Fruit fly (Drosophila melanogaster) whole organism, embryonic: ENCODE results near the gene dsf.

Experiments
- ATbp ChIP-seq: fragments of 200-800 bp; sonication (Bioruptor generic); optimal IDR thresholded peaks from 2 replicates; lab custom pipeline; 2017; ENCODE audit warnings: missing biosample characterization, mild to moderate bottlenecking, missing genetic modification characterization, missing genetic modification reagents
- Ada2b ChIP-seq: fragments of 200-800 bp; sonication (Bioruptor generic); IDR thresholded peaks from 2 replicates; pipeline ENCODE4 v1.3.6; 2022; ENCODE audit warnings: missing biosample characterization, missing genetic modification characterization
- CG10209 ChIP-seq: fragments of 200-800 bp; sonication (Bioruptor generic); optimal IDR thresholded peaks from 3 replicates; lab custom pipeline; 2017; ENCODE audit warnings: missing biosample characterization, mild to moderate bottlenecking, missing genetic modification characterization, missing genetic modification reagents
- CG11093 ChIP-seq: fragments of 200-800 bp; sonication (Bioruptor generic); IDR thresholded peaks from 3 replicates; pipeline ENCODE4 v1.3.6; 2022; ENCODE audit warnings: missing biosample characterization, missing genetic modification characterization
- CG12391 ChIP-seq: fragments of 200-800 bp; sonication (Bioruptor generic); optimal IDR thresholded peaks from 3 replicates; lab custom pipeline; 2018; ENCODE audit warnings: missing biosample characterization, mild to moderate bottlenecking, missing genetic modification characterization, moderate library complexity
- CG14710 ChIP-seq: fragments of 200-800 bp; sonication (Bioruptor generic); optimal IDR thresholded peaks from 3 replicates; lab custom pipeline; 2019; ENCODE audit warnings: missing biosample characterization, mild to moderate bottlenecking, missing genetic modification characterization, moderate library complexity
- CG14965 ChIP-seq: fragments of 200-800 bp; sonication (Bioruptor generic); optimal IDR thresholded peaks from 2 replicates; lab custom pipeline; 2016; ENCODE audit warnings: missing biosample characterization, missing genetic modification characterization, borderline replicate concordance
- CG1603 ChIP-seq: fragments of 200-800 bp; sonication (Bioruptor generic); optimal IDR thresholded peaks from 2 replicates; lab custom pipeline; 2019; ENCODE audit warnings: missing biosample characterization, mild to moderate bottlenecking, missing genetic modification characterization, moderate library complexity
- CG1647 ChIP-seq: fragments of 200-800 bp; sonication (Bioruptor generic); optimal IDR thresholded peaks from 3 replicates; lab custom pipeline; 2016; ENCODE audit warnings: missing biosample characterization, missing genetic modification characterization
- CG17385 ChIP-seq: fragments of 200-800 bp; sonication (Bioruptor generic); optimal IDR thresholded peaks from 3 replicates; lab custom pipeline; 2018; ENCODE audit warnings: missing biosample characterization, mild to moderate bottlenecking, missing genetic modification characterization
- CG17802 ChIP-seq: fragments of 200-800 bp; sonication (Bioruptor generic); optimal IDR thresholded peaks from 2 replicates; lab custom pipeline; 2018; ENCODE audit warnings: missing biosample characterization, mild to moderate bottlenecking, missing genetic modification characterization, moderate library complexity
- CG18619 ChIP-seq: fragments of 200-800 bp; sonication (Bioruptor generic); optimal IDR thresholded peaks from 3 replicates; lab custom pipeline; 2017; ENCODE audit warnings: missing biosample characterization, mild to moderate bottlenecking, missing genetic modification characterization
- CG2116 ChIP-seq: fragments of 200-800 bp; sonication (Bioruptor generic); optimal IDR thresholded peaks from 3 replicates; lab custom pipeline; 2018; ENCODE audit warnings: missing biosample characterization, mild to moderate bottlenecking, missing genetic modification characterization
- CG30020 ChIP-seq: fragments of 200-800 bp; optimal IDR thresholded peaks from 2 replicates; lab custom pipeline; 2019; ENCODE audit warnings: missing biosample characterization, mild to moderate bottlenecking, missing genetic modification characterization, moderate library complexity
- CG3163 ChIP-seq: fragments of 200-800 bp; sonication (Bioruptor generic); optimal IDR thresholded peaks from 3 replicates; lab custom pipeline; 2016; ENCODE audit warnings: missing biosample characterization, missing genetic modification characterization
- CG34422 ChIP-seq: fragments of 200-800 bp; sonication (Bioruptor generic); IDR thresholded peaks from 3 replicates; pipeline ENCODE4 v1.3.6; 2022; ENCODE audit warnings: missing biosample characterization, missing genetic modification characterization
- CG43689 ChIP-seq: fragments of 200-800 bp; sonication (Bioruptor generic); IDR thresholded peaks from 2 replicates; pipeline ENCODE4 v1.3.6; 2022; ENCODE audit warnings: missing biosample characterization, missing genetic modification characterization
- CG4404 ChIP-seq: fragments of 200-800 bp; sonication (Bioruptor generic); IDR thresholded peaks from 2 replicates; pipeline ENCODE4 v1.3.6; 2022; ENCODE audit warnings: missing biosample characterization, missing genetic modification characterization
- CG4424 ChIP-seq: fragments of 200-800 bp; sonication (Bioruptor generic); optimal IDR thresholded peaks from 3 replicates; lab custom pipeline; 2016; ENCODE audit warnings: missing biosample characterization, missing genetic modification characterization
- CG4854 ChIP-seq: fragments of 200-800 bp; sonication (Bioruptor generic); optimal IDR thresholded peaks from 2 replicates; lab custom pipeline; 2016; ENCODE audit warnings: missing biosample characterization, missing genetic modification characterization, inconsistent platforms
- CG6813 ChIP-seq: fragments of 200-800 bp; sonication (Bioruptor generic); optimal IDR thresholded peaks from 2 replicates; lab custom pipeline; 2017; ENCODE audit warnings: missing biosample characterization, missing genetic modification characterization, mild to moderate bottlenecking, moderate library complexity, missing genetic modification reagents
- CG6854 ChIP-seq: fragments of 200-800 bp; sonication (Bioruptor generic); optimal IDR thresholded peaks from 3 replicates; lab custom pipeline; 2017; ENCODE audit warnings: missing biosample characterization, mild to moderate bottlenecking, missing genetic modification characterization
- CG8478 ChIP-seq: fragments of >200 bp; optimal IDR thresholded peaks from 2 replicates; lab custom pipeline; 2018
- CG9932 ChIP-seq: fragments of 200-800 bp; sonication (Bioruptor generic); IDR thresholded peaks from 2 replicates; pipeline ENCODE4 v1.3.6; 2022; ENCODE audit warnings: missing biosample characterization, missing genetic modification characterization
- E2f1 ChIP-seq: fragments of 200-800 bp; sonication (Bioruptor generic); IDR thresholded peaks from 2 replicates; pipeline ENCODE4 v1.3.6; 2022; ENCODE audit warnings: missing biosample characterization, missing genetic modification characterization
- HLHmδ ChIP-seq: fragments of 200-800 bp; sonication (Bioruptor generic); optimal IDR thresholded peaks from 2 replicates; lab custom pipeline; 2018; ENCODE audit warnings: missing biosample characterization, mild to moderate bottlenecking, missing genetic modification characterization, moderate library complexity
- Lhr ChIP-seq: fragments of 200-800 bp; sonication (Bioruptor generic); optimal IDR thresholded peaks from 3 replicates; lab custom pipeline; 2017; ENCODE audit warnings: mild to moderate bottlenecking, missing biosample characterization, missing genetic modification reagents, missing genetic modification characterization
- Med ChIP-seq: fragments of 200-800 bp; sonication (Bioruptor generic); peaks from one replicate; lab custom pipeline; 2016; ENCODE audit warnings: missing biosample characterization, missing genetic modification characterization, mild to moderate bottlenecking, inconsistent platforms, moderate library complexity
- NC2β ChIP-seq: fragments of 200-800 bp; sonication (Bioruptor generic); optimal IDR thresholded peaks from 2 replicates; lab custom pipeline; 2016; ENCODE audit warnings: missing biosample characterization, missing genetic modification characterization
- Oaz ChIP-seq: fragments of 200-800 bp; sonication (Bioruptor generic); IDR thresholded peaks from 2 replicates; pipeline ENCODE4 v1.3.6; 2022; ENCODE audit warnings: missing biosample characterization, missing genetic modification characterization
- Ravus ChIP-seq: fragments of 200-800 bp; sonication (Bioruptor generic); IDR thresholded peaks from 2 replicates; pipeline ENCODE4 v1.3.6; 2022; ENCODE audit warnings: missing biosample characterization, missing genetic modification characterization
- Six4 ChIP-seq: fragments of 200-800 bp; sonication (Bioruptor generic); optimal IDR thresholded peaks from 2 replicates; lab custom pipeline; 2016; ENCODE audit warnings: missing biosample characterization, missing genetic modification characterization
- Stat92E ChIP-seq, 3 experiments: fragments of >200 bp in 2 of 3; fragments of 200-800 bp in 1 of 3; sonication (Bioruptor generic) in 1 of 3; optimal IDR thresholded peaks; 2 replicates each; lab custom pipeline; 2017 to 2019; ENCODE audit warnings: missing biosample characterization in 3 of 3, missing genetic modification characterization in 3 of 3, mild to moderate bottlenecking in 1 of 3, moderate library complexity in 1 of 3
- Xrp1 ChIP-seq: fragments of 200-800 bp; sonication (Bioruptor generic); IDR thresholded peaks from 2 replicates; pipeline ENCODE4 v1.3.6; 2022; ENCODE audit warnings: missing biosample characterization, missing genetic modification characterization
- az2 ChIP-seq: fragments of 200-800 bp; sonication (Bioruptor generic); optimal IDR thresholded peaks from 3 replicates; lab custom pipeline; 2016; ENCODE audit warnings: missing biosample characterization, missing genetic modification characterization
- cas ChIP-seq: fragments of 200-800 bp; sonication (Bioruptor generic); IDR thresholded peaks from 2 replicates; pipeline ENCODE4 v1.3.6; 2022; ENCODE audit warnings: missing biosample characterization, missing genetic modification characterization
- croc ChIP-seq: fragments of 200-800 bp; sonication (Bioruptor generic); conservative IDR thresholded peaks from 3 replicates; pipeline ENCODE4 v1.3.6; 2022; ENCODE audit warnings: missing biosample characterization, missing genetic modification characterization
- ewg ChIP-seq: fragments of 200-800 bp; sonication (Bioruptor generic); optimal IDR thresholded peaks from 3 replicates; lab custom pipeline; 2017; ENCODE audit warnings: mild to moderate bottlenecking, missing biosample characterization, missing genetic modification reagents, missing genetic modification characterization
- fd96Cb ChIP-seq: fragments of 200-800 bp; sonication (Bioruptor generic); optimal IDR thresholded peaks from 2 replicates; lab custom pipeline; 2018; ENCODE audit warnings: missing biosample characterization, mild to moderate bottlenecking, missing genetic modification characterization, moderate library complexity
- jumu ChIP-seq: fragments of 200-800 bp; sonication (Bioruptor generic); optimal IDR thresholded peaks from 3 replicates; lab custom pipeline; 2016; ENCODE audit warnings: missing biosample characterization, missing genetic modification characterization
- nau ChIP-seq: fragments of 200-800 bp; sonication (Bioruptor generic); optimal IDR thresholded peaks from 3 replicates; lab custom pipeline; 2017; ENCODE audit warnings: missing biosample characterization, mild to moderate bottlenecking, missing genetic modification characterization, missing genetic modification reagents
- nom ChIP-seq: fragments of 200-800 bp; sonication (Bioruptor generic); optimal IDR thresholded peaks from 2 replicates; lab custom pipeline; 2017; ENCODE audit warnings: missing biosample characterization, missing genetic modification characterization, mild to moderate bottlenecking, moderate library complexity, missing genetic modification reagents
- p53 ChIP-seq: fragments of 200-800 bp; sonication (Bioruptor generic); optimal IDR thresholded peaks from 2 replicates; lab custom pipeline; 2016; ENCODE audit warnings: missing biosample characterization, missing genetic modification characterization
- schlank ChIP-seq: fragments of 200-800 bp; sonication (Bioruptor generic); optimal IDR thresholded peaks from 2 replicates; lab custom pipeline; 2018; ENCODE audit warnings: missing biosample characterization, mild to moderate bottlenecking, missing genetic modification characterization
- sens ChIP-seq: fragments of 200-800 bp; sonication (Bioruptor generic); peaks from one replicate; lab custom pipeline; 2016; ENCODE audit warnings: missing biosample characterization, missing genetic modification characterization
- sr ChIP-seq: fragments of 200-800 bp; sonication (Bioruptor generic); IDR thresholded peaks from 3 replicates; pipeline ENCODE4 v1.3.6; 2022; ENCODE audit warnings: missing biosample characterization, missing genetic modification characterization
- stc ChIP-seq: fragments of 200-800 bp; sonication (Bioruptor generic); IDR thresholded peaks from 2 replicates; pipeline ENCODE4 v1.3.6; 2022; ENCODE audit warnings: missing biosample characterization, missing genetic modification characterization
- tll ChIP-seq, 2 experiments: fragments of 200-800 bp in 1 of 2; fragments of >200 bp in 1 of 2; sonication (Bioruptor generic) in 1 of 2; optimal IDR thresholded peaks; 2 replicates each; lab custom pipeline; 2017 to 2019; ENCODE audit warnings: missing biosample characterization in 2 of 2, missing genetic modification characterization in 2 of 2, mild to moderate bottlenecking in 1 of 2, moderate library complexity in 1 of 2
- trem ChIP-seq: fragments of 200-800 bp; optimal IDR thresholded peaks from 3 replicates; lab custom pipeline; 2019; ENCODE audit warnings: missing biosample characterization, mild to moderate bottlenecking, missing genetic modification characterization, moderate library complexity
- zf30C ChIP-seq: fragments of 200-800 bp; sonication (Bioruptor generic); optimal IDR thresholded peaks from 3 replicates; lab custom pipeline; 2018; ENCODE audit warnings: missing biosample characterization, mild to moderate bottlenecking, missing genetic modification characterization

Gene dsf

dm6 chr2L:5978333-5979054 is 52.8 kb downstream of the dsf start (continued):
- no peak for TF ChIP-seq ATbp (GFP tag; lab: Kevin White, UChicago)
- peak; percentile 22 for TF ChIP-seq CG14710
- TF ChIP-seq CG17385 (GFP tag; lab: Kevin White, UChicago), result no peak
- no peak for TF ChIP-seq CG10209
- peak; percentile 34 for TF ChIP-seq CG8478
- no peak for TF ChIP-seq CG6854 (GFP tag; lab: Kevin White, UChicago)
- peak; percentile 12 for TF ChIP-seq Six4 (GFP tag; lab: Kevin White, UChicago)
- no peak for TF ChIP-seq CG1647
- no peak for TF ChIP-seq az2 (GFP tag; lab: Kevin White, UChicago)
- no peak for TF ChIP-seq CG9932 (GFP tag; lab: Robert Waterston, UW)
- TF ChIP-seq CG12391, result no peak
- TF ChIP-seq Stat92E (GFP tag; optimal IDR thresholded peaks at IDR 0.05; lab: Kevin White, UChicago), result no peak
- TF ChIP-seq fd96Cb, result no peak
- peak in 1 of 2 experiments; percentile 4 for TF ChIP-seq tll (GFP tag; optimal IDR thresholded peaks at IDR 0.05; lab: Kevin White, UChicago)
- TF ChIP-seq Ravus (GFP tag; lab: Robert Waterston, UW), result no peak
- no peak for TF ChIP-seq CG2116
- no peak for TF ChIP-seq E2f1
- no peak for TF ChIP-seq CG4424 (GFP tag; lab: Kevin White, UChicago)
- no peak for TF ChIP-seq schlank (tag; lab: Kevin White, UChicago)
- no peak for TF ChIP-seq Ada2b (GFP tag; lab: Robert Waterston, UW)
- peak; percentile 30 for TF ChIP-seq nom
- peak; percentile 62 for TF ChIP-seq Med (GFP tag; lab: Kevin White, UChicago)
- TF ChIP-seq CG11093, result no peak
- no peak for TF ChIP-seq cas (GFP tag; lab: Robert Waterston, UW)
- TF ChIP-seq CG30020, result no peak
- TF ChIP-seq Xrp1 (GFP tag; lab: Robert Waterston, UW), result no peak
- TF ChIP-seq CG17802 (tag; lab: Kevin White, UChicago), result no peak
- no peak for TF ChIP-seq croc (GFP tag; lab: Robert Waterston, UW)
- no peak for TF ChIP-seq CG34422
- no peak for TF ChIP-seq CG3163 (GFP tag; lab: Kevin White, UChicago)
- no peak for TF ChIP-seq stc (GFP tag; lab: Robert Waterston, UW)
- TF ChIP-seq CG18619 (GFP tag; lab: Kevin White, UChicago), result no peak
- TF ChIP-seq NC2β, result no peak
- no peak for TF ChIP-seq p53 (GFP tag; lab: Kevin White, UChicago)
- no peak for TF ChIP-seq Oaz (GFP tag; lab: Robert Waterston, UW)
- peak; percentile 45 for TF ChIP-seq HLHmδ (GFP tag; lab: Kevin White, UChicago)
- TF ChIP-seq sens, result peak; percentile 56
- no peak for TF ChIP-seq jumu
- TF ChIP-seq CG1603, result no peak
- TF ChIP-seq CG14965 (GFP tag; lab: Kevin White, UChicago), result no peak
- no peak for TF ChIP-seq nau
- TF ChIP-seq CG43689 (GFP tag; lab: Robert Waterston, UW), result no peak
- no peak for TF ChIP-seq CG4404 (GFP tag; lab: Robert Waterston, UW)
- TF ChIP-seq sr (GFP tag; lab: Robert Waterston, UW), result no peak
- no peak for TF ChIP-seq ewg (GFP tag; lab: Kevin White, UChicago)
- no peak for TF ChIP-seq CG6813 (GFP tag; lab: Kevin White, UChicago)
- TF ChIP-seq trem (tag; lab: Kevin White, UChicago), result no peak
- no peak for TF ChIP-seq Lhr (GFP tag; lab: Kevin White, UChicago)
- no peak for TF ChIP-seq CG4854 (GFP tag; lab: Kevin White, UChicago)
- no peak for TF ChIP-seq zf30C (GFP tag; lab: Kevin White, UChicago)
